Fruit fly (Drosophila melanogaster): ENCODE measurements around the gene CG15638.

DNA sequence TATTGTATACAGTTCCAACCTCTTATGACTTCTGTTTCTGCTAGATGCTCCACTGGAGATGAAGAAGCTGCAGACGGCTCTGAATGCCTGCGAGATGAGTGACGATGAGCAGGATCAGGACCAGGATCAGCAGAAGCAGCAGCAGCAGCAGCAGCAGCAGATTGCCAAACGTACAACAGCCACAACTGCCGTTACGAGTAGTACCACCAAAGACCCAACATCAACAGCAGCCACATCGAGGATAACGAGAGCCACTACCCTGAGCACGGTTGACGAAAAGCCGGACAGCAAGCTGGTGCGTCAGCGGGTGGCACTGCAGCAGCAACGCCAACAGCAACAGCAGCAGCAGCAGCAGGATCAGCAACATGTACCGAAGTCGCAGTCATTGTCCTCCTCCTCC lies 37.7 kb downstream of the CG15638 start:
- TF ChIP-seq usp (GFP tag; optimal IDR thresholded peaks at IDR 0.05): no peak
- TF ChIP-seq pan (optimal IDR thresholded peaks at IDR 0.05): no peak

All from whole organism.